Worm (Caenorhabditis elegans): ENCODE measurements around the gene srh-71.

srh-71 gene

DNA sequence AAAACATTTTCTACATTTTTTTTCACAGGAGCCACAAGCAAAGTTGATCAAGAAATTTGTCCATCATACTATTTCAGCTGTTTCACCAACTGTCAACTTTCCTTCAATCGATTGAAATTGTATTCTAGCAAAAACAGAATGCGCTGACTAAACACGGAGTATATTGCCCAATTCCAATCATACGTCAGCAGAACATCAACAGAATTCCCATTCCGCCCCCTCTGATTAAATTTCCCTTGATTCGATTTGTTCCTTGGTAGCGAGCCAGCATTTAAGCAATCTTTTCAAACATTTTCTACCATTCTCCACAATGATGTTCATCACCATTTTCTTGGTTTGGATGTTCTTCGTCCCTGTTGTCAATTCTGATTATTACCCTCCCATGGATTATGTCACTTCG is 22.5 kb downstream of the srh-71 start, which contains the start of gene T10D4.15:
TSS of gene T10D4.15 (plus strand) at position 301 of the 400 bp plus-strand sequence.
- TF ChIP-seq ztf-4 (tag; optimal IDR thresholded peaks at IDR 0.05) (no peak), mml-1 (tag; optimal IDR thresholded peaks at IDR 0.05) (no peak), lin-39 (tag; optimal IDR thresholded peaks at IDR 0.05) (no peak), aly-2 (tag; optimal IDR thresholded peaks at IDR 0.05) (no peak)

- no peak for TF ChIP-seq elt-3 (tag; optimal IDR thresholded peaks at IDR 0.05)
- TF ChIP-seq ceh-9 (tag; optimal IDR thresholded peaks at IDR 0.05): no peak
- no peak for TF ChIP-seq snpc-4 (tag; optimal IDR thresholded peaks at IDR 0.05)
- no peak for TF ChIP-seq ztf-4 (tag; optimal IDR thresholded peaks at IDR 0.05)
- TF ChIP-seq nhr-23 (tag; optimal IDR thresholded peaks at IDR 0.05): no peak
- no peak for TF ChIP-seq nhr-76 (tag; optimal IDR thresholded peaks at IDR 0.05)
- TF ChIP-seq aly-2 (tag; optimal IDR thresholded peaks at IDR 0.05): no peak
- TF ChIP-seq hmg-11 (tag; optimal IDR thresholded peaks at IDR 0.05): no peak
- no peak for TF ChIP-seq nhr-12 (tag; optimal IDR thresholded peaks at IDR 0.05)
- TF ChIP-seq nhr-11 (tag; optimal IDR thresholded peaks at IDR 0.05): no peak
- TF ChIP-seq jun-1 (tag; optimal IDR thresholded peaks at IDR 0.05): no peak
- TF ChIP-seq lsy-12 (tag; optimal IDR thresholded peaks at IDR 0.05): no peak
- TF ChIP-seq lin-39 (tag; optimal IDR thresholded peaks at IDR 0.05): no peak
Observed at ce11 chrII:3148404-3148803, 25.1 kb downstream of the srh-71 start.

- no peak for TF ChIP-seq snpc-4 (tag; optimal IDR thresholded peaks at IDR 0.05)
- TF ChIP-seq zag-1 (tag; optimal IDR thresholded peaks at IDR 0.05): no peak
- TF ChIP-seq lsy-12 (tag; optimal IDR thresholded peaks at IDR 0.05): no peak
- no peak for TF ChIP-seq nhr-12 (tag; optimal IDR thresholded peaks at IDR 0.05)
- no peak for TF ChIP-seq daf-12 (tag; optimal IDR thresholded peaks at IDR 0.05)
- TF ChIP-seq hmg-11 (tag; optimal IDR thresholded peaks at IDR 0.05): no peak
- no peak for TF ChIP-seq mml-1 (tag; optimal IDR thresholded peaks at IDR 0.05)
- no peak for TF ChIP-seq fos-1 (tag; optimal IDR thresholded peaks at IDR 0.05)
- no peak for TF ChIP-seq jun-1 (tag; optimal IDR thresholded peaks at IDR 0.05)
- no peak for TF ChIP-seq nhr-28 (tag; optimal IDR thresholded peaks at IDR 0.05)
- no peak for TF ChIP-seq aly-2 (tag; optimal IDR thresholded peaks at IDR 0.05)
- TF ChIP-seq egl-27 (tag; optimal IDR thresholded peaks at IDR 0.05): no peak
- TF ChIP-seq elt-1 (tag; optimal IDR thresholded peaks at IDR 0.05): no peak
- no peak for TF ChIP-seq lin-39 (tag; optimal IDR thresholded peaks at IDR 0.05)
Observed at ce11 chrII:3149521-3150190, 26.4 kb downstream of the srh-71 start, which contains the start of the genes T10D4.11 and T10D4.1. Gene T10D4.11 (minus strand): TSS chrII:3149621. Gene T10D4.1 (plus strand): TSS chrII:3150140.

DNA sequence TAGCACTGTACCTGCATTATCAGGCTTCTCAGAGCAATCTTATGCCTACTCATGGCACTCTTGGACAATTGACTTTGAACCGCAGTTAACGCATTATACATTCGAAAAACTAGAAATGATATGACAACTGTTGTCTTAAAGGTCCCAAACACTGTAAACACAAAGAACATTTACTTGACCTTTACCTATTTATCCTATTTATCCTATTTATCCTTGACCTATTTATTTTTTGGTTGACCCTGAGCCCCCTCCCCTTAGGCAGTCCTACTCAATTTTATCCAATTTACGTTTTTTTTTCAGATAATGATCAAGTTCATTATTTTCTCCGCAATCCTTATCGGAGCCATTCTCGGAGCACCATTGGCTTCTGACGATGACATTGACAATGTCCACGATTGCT is 28.3 kb downstream of the srh-71 start, which contains the start of the genes T10D4.14 and T10D4.19:
TSS of gene T10D4.14 (minus strand) at position 101 of the 400 bp plus-strand sequence.
TSS of gene T10D4.19 (plus strand) at position 304 of the 400 bp plus-strand sequence.
- TF ChIP-seq unc-62 (GFP tag; optimal IDR thresholded peaks at IDR 0.05) (no peak), eor-1 (tag; optimal IDR thresholded peaks at IDR 0.05) (no peak), aly-2 (tag; optimal IDR thresholded peaks at IDR 0.05) (no peak)

ce11 chrII:3154383-3154782 is 31.1 kb downstream of the srh-71 start, which contains the start of gene sri-32:
Gene sri-32 (minus strand): TSS chrII:3154483.
- no peak for TF ChIP-seq lin-39 (tag; optimal IDR thresholded peaks at IDR 0.05)
- TF ChIP-seq fkh-10 (GFP tag; optimal IDR thresholded peaks at IDR 0.05): no peak
- TF ChIP-seq nhr-77 (tag; optimal IDR thresholded peaks at IDR 0.05): no peak
- TF ChIP-seq jun-1 (tag; optimal IDR thresholded peaks at IDR 0.05): no peak

- TF ChIP-seq mml-1 (tag; optimal IDR thresholded peaks at IDR 0.05) (no peak), nhr-77 (tag; optimal IDR thresholded peaks at IDR 0.05) (no peak), lin-15B (tag; optimal IDR thresholded peaks at IDR 0.05) (no peak), egl-5 (tag; optimal IDR thresholded peaks at IDR 0.05) (no peak), zag-1 (tag; optimal IDR thresholded peaks at IDR 0.05) (no peak), fkh-2 (tag; optimal IDR thresholded peaks at IDR 0.05) (no peak), unc-62 (GFP tag; optimal IDR thresholded peaks at IDR 0.05) (no peak), nhr-23 (tag; optimal IDR thresholded peaks at IDR 0.05) (no peak), elt-1 (tag; optimal IDR thresholded peaks at IDR 0.05) (no peak), nhr-237 (tag; optimal IDR thresholded peaks at IDR 0.05) (no peak), snpc-4 (tag; optimal IDR thresholded peaks at IDR 0.05) (no peak), pqm-1 (tag; optimal IDR thresholded peaks at IDR 0.05) (no peak), ceh-16 (tag; optimal IDR thresholded peaks at IDR 0.05) (no peak), ZK546.5 (tag; optimal IDR thresholded peaks at IDR 0.05) (no peak), tbx-2 (tag; optimal IDR thresholded peaks at IDR 0.05) (no peak)
Observed at ce11 chrII:3156749-3157148, 33.4 kb downstream of the srh-71 start, which contains the start of gene sri-33. Gene sri-33 (minus strand): TSS chrII:3156849.
